Worm (Caenorhabditis elegans): Measurements from ENCODE around the gene R08C7.4.
A peak's percentile ranks its signal among the peaks of the same experiment; 100 is the strongest.

The R08C7.4 gene

ce11 chrIV:4406054-4406539 lies 28.7 kb upstream of the R08C7.4 start (continued):
- peak; percentile 62 for TF ChIP-seq unc-86 (tag; optimal IDR thresholded peaks at IDR 0.05)
- TF ChIP-seq snpc-4 (tag; optimal IDR thresholded peaks at IDR 0.05): peak; percentile 26
- no peak for TF ChIP-seq fkh-4 (tag; optimal IDR thresholded peaks at IDR 0.05; ENCODE audit: borderline replicate concordance)
- TF ChIP-seq vab-15 (tag; optimal IDR thresholded peaks at IDR 0.05): peak; percentile 63
- peak; percentile 61 for TF ChIP-seq C16A3.4 (tag; optimal IDR thresholded peaks at IDR 0.05)
- TF ChIP-seq nhr-11 (tag; optimal IDR thresholded peaks at IDR 0.05): no peak
- peak in 1 of 2 experiments; percentile 58 for TF ChIP-seq egl-27 (tag; optimal IDR thresholded peaks at IDR 0.05)
- TF ChIP-seq tlp-1 (tag; optimal IDR thresholded peaks at IDR 0.05): no peak
- TF ChIP-seq rnt-1 (tag; optimal IDR thresholded peaks at IDR 0.05): peak; percentile 60
- TF ChIP-seq efl-3 (GFP tag; optimal IDR thresholded peaks at IDR 0.05): no peak
- peak; percentile 72 for TF ChIP-seq tbx-2 (tag; optimal IDR thresholded peaks at IDR 0.05)
- peak; percentile 52 for TF ChIP-seq nhr-77 (tag; optimal IDR thresholded peaks at IDR 0.05)
- no peak for TF ChIP-seq ceh-8 (GFP tag; optimal IDR thresholded peaks at IDR 0.05)
- TF ChIP-seq ceh-82 (tag; optimal IDR thresholded peaks at IDR 0.05): peak; percentile 16 to 77 (median 61)
- TF ChIP-seq nhr-90 (tag; optimal IDR thresholded peaks at IDR 0.05; ENCODE audit: poor library complexity): peak; percentile 42
- peak; percentile 37 for TF ChIP-seq aly-2 (tag; optimal IDR thresholded peaks at IDR 0.05)
- TF ChIP-seq jun-1 (tag; optimal IDR thresholded peaks at IDR 0.05): no peak
- no peak for TF ChIP-seq C04F5.9 (tag; optimal IDR thresholded peaks at IDR 0.05)
- peak; percentile 83 for TF ChIP-seq fkh-8 (tag; optimal IDR thresholded peaks at IDR 0.05)
- TF ChIP-seq lir-3 (tag; optimal IDR thresholded peaks at IDR 0.05; ENCODE audit: poor library complexity): peak; percentile 41
- no peak for TF ChIP-seq ceh-63 (GFP tag; optimal IDR thresholded peaks at IDR 0.05)
- TF ChIP-seq alr-1 (tag; optimal IDR thresholded peaks at IDR 0.05; ENCODE audit: borderline replicate concordance): no peak
- TF ChIP-seq blmp-1 (tag; optimal IDR thresholded peaks at IDR 0.05): peak; percentile 38
- TF ChIP-seq nhr-12 (tag; optimal IDR thresholded peaks at IDR 0.05): no peak
- peak; percentile 66 to 79 (median 69) for TF ChIP-seq dpl-1 (GFP tag; optimal IDR thresholded peaks at IDR 0.05)
- TF ChIP-seq nhr-71 (tag; optimal IDR thresholded peaks at IDR 0.05): peak; percentile 87
- peak; percentile 66; the same call in 1 of the 2 replicates for TF ChIP-seq grh-1 (GFP tag; IDR thresholded peaks at IDR 0.05)
- TF ChIP-seq ceh-88 (GFP tag; IDR thresholded peaks at IDR 0.05): no peak
- no peak for TF ChIP-seq egl-13 (tag; optimal IDR thresholded peaks at IDR 0.05)
- TF ChIP-seq elt-2 (tag; optimal IDR thresholded peaks at IDR 0.05): peak; percentile 64
- TF ChIP-seq mab-9 (GFP tag; IDR thresholded peaks at IDR 0.05): 0 out of 2 replicates have a peak, but pooled peaks have one; percentile 45
- TF ChIP-seq fkh-10 (GFP tag; optimal IDR thresholded peaks at IDR 0.05): peak; percentile 47
- no peak for TF ChIP-seq hpl-2 (GFP tag; optimal IDR thresholded peaks at IDR 0.05)
- no peak for TF ChIP-seq pag-3 (tag; optimal IDR thresholded peaks at IDR 0.05; ENCODE audit: borderline replicate concordance, insufficient read depth)
- peak; percentile 54 for TF ChIP-seq fos-1 (tag; optimal IDR thresholded peaks at IDR 0.05)
- peak; percentile 75 for TF ChIP-seq nhr-20 (tag; optimal IDR thresholded peaks at IDR 0.05)
- TF ChIP-seq ceh-90 (tag; optimal IDR thresholded peaks at IDR 0.05): no peak
- TF ChIP-seq sup-37 (GFP tag; optimal IDR thresholded peaks at IDR 0.05): peak; percentile 7
- TF ChIP-seq mep-1 (tag; optimal IDR thresholded peaks at IDR 0.05): peak; percentile 51
- peak; percentile 44 for TF ChIP-seq F16B12.6 (tag; optimal IDR thresholded peaks at IDR 0.05)
- no peak for TF ChIP-seq unc-62 (GFP tag; optimal IDR thresholded peaks at IDR 0.05)
- no peak for TF ChIP-seq lin-39 (tag; optimal IDR thresholded peaks at IDR 0.05)
- TF ChIP-seq Y116A8C.19 (tag; optimal IDR thresholded peaks at IDR 0.05; ENCODE audit: borderline replicate concordance): no peak
- peak; percentile 77 for TF ChIP-seq snu-23 (GFP tag; optimal IDR thresholded peaks at IDR 0.05)
- TF ChIP-seq unc-98 (GFP tag; IDR thresholded peaks at IDR 0.05): no peak
- no peak for TF ChIP-seq nhr-28 (tag; optimal IDR thresholded peaks at IDR 0.05)
- TF ChIP-seq ztf-11 (tag; optimal IDR thresholded peaks at IDR 0.05): peak in 1 of 2 experiments; percentile 41
- peak; percentile 73 for TF ChIP-seq lin-15B (tag; optimal IDR thresholded peaks at IDR 0.05)
- peak; percentile 77 for TF ChIP-seq lin-13 (GFP tag; optimal IDR thresholded peaks at IDR 0.05)
- peak; percentile 1 for TF ChIP-seq zag-1 (tag; optimal IDR thresholded peaks at IDR 0.05)
- peak; percentile 76 for TF ChIP-seq swsn-7 (tag; optimal IDR thresholded peaks at IDR 0.05)
- peak in 1 of 6 experiments; percentile 49 for TF ChIP-seq elt-3 (tag; optimal IDR thresholded peaks at IDR 0.05)
